Worm (Caenorhabditis elegans) whole organism, L1 larva: ENCODE results near the gene K10D2.8.

ENCODE experiments used
- C04F5.9 ChIP-seq: sonication (generic microtip); optimal IDR thresholded peaks from 2 replicates; lab custom pipeline; 2016; ENCODE audit warnings: missing genetic modification characterization, missing compliant biosample characterization
- C16A3.4 ChIP-seq: fragments of 150-350 bp; optimal IDR thresholded peaks from 2 replicates; lab custom pipeline; 2014; ENCODE audit warnings: missing biosample characterization, missing genetic modification characterization
- F16B12.6 ChIP-seq: fragments of 150-350 bp; optimal IDR thresholded peaks from 2 replicates; lab custom pipeline; 2014; ENCODE audit warnings: missing biosample characterization, missing genetic modification characterization
- alr-1 ChIP-seq: fragments of 200-800 bp; sonication (Bioruptor generic); optimal IDR thresholded peaks from 2 replicates; lab custom pipeline; 2018; ENCODE audit warnings: borderline replicate concordance, mild to moderate bottlenecking, missing genetic modification characterization, missing compliant biosample characterization
- aly-2 ChIP-seq: fragments of 150-350 bp; optimal IDR thresholded peaks from 2 replicates; lab custom pipeline; 2014; ENCODE audit warnings: missing biosample characterization, missing genetic modification characterization
- ama-1 ChIP-seq: fragments of 150-350 bp; optimal IDR thresholded peaks from 2 replicates; lab custom pipeline; 2014
- ceh-8 ChIP-seq: fragments of 200-800 bp; sonication (Bioruptor generic); optimal IDR thresholded peaks from 2 replicates; lab custom pipeline; 2018; ENCODE audit warnings: mild to moderate bottlenecking, missing genetic modification characterization, moderate library complexity, missing compliant biosample characterization
- ceh-82 ChIP-seq, 3 experiments: fragments of 150-350 bp in 1 of 3; sonication (generic microtip) in 2 of 3; optimal IDR thresholded peaks; 2 replicates each; lab custom pipeline; 2014 to 2017; ENCODE audit warnings: missing biosample characterization in 3 of 3, missing genetic modification characterization in 3 of 3
- ceh-88 ChIP-seq: fragments of 200-800 bp; sonication (Bioruptor generic); IDR thresholded peaks from 2 replicates; pipeline ENCODE4 v1.3.6; 2022; ENCODE audit warnings: missing genetic modification characterization, missing compliant biosample characterization
- ceh-90 ChIP-seq: sonication (generic microtip); optimal IDR thresholded peaks from 2 replicates; lab custom pipeline; 2016; ENCODE audit warnings: missing genetic modification characterization, missing compliant biosample characterization
- ces-1 ChIP-seq: fragments of 150-350 bp; optimal IDR thresholded peaks from 2 replicates; lab custom pipeline; 2014; ENCODE audit warnings: missing biosample characterization, missing genetic modification reagents, missing genetic modification characterization
- dpl-1 ChIP-seq, 3 experiments: fragments of 150-350 bp in 2 of 3; sonication (generic microtip) in 1 of 3; optimal IDR thresholded peaks; 2 replicates each; lab custom pipeline; 2014 to 2017; ENCODE audit warnings: missing biosample characterization in 3 of 3, missing genetic modification characterization in 3 of 3, missing genetic modification reagents in 3 of 3
- dsc-1 ChIP-seq: sonication (generic microtip); optimal IDR thresholded peaks from 2 replicates; lab custom pipeline; 2016; ENCODE audit warnings: mild to moderate bottlenecking, missing genetic modification characterization, missing compliant biosample characterization
- efl-1 ChIP-seq, 4 experiments: fragments of 150-350 bp; optimal IDR thresholded peaks in 3 of 4; peaks in 1 of 4; 1 replicate in 1 of 4; 2 replicates in 3 of 4; lab custom pipeline; 2014; ENCODE audit warnings: missing biosample characterization in 2 of 4, missing genetic modification characterization in 2 of 4, missing genetic modification reagents in 2 of 4
- efl-3 ChIP-seq: fragments of 200-800 bp; sonication (Bioruptor generic); optimal IDR thresholded peaks from 2 replicates; lab custom pipeline; 2018; ENCODE audit warnings: mild to moderate bottlenecking, missing genetic modification characterization, missing compliant biosample characterization
- egl-13 ChIP-seq: sonication (generic microtip); optimal IDR thresholded peaks from 2 replicates; lab custom pipeline; 2016; ENCODE audit warnings: missing genotype, missing genetic modification reagents, missing genetic modification characterization, missing compliant biosample characterization
- egl-27 ChIP-seq, 2 experiments: fragments of 150-350 bp in 1 of 2; sonication (generic microtip); optimal IDR thresholded peaks; 3 replicates each; lab custom pipeline; 2017 to 2018; ENCODE audit warnings: missing biosample characterization in 2 of 2, missing genetic modification characterization in 2 of 2, missing genetic modification reagents in 2 of 2
- hlh-17 ChIP-seq: fragments of 200-800 bp; sonication (Bioruptor generic); optimal IDR thresholded peaks from 2 replicates; lab custom pipeline; 2018; ENCODE audit warnings: missing genetic modification characterization, mild to moderate bottlenecking, missing compliant biosample characterization, moderate library complexity, borderline replicate concordance
- hlh-4 ChIP-seq: sonication (generic microtip); optimal IDR thresholded peaks from 2 replicates; lab custom pipeline; 2016; ENCODE audit warnings: mild to moderate bottlenecking, missing genetic modification characterization, missing compliant biosample characterization
- isw-1 ChIP-seq: fragments of 200-800 bp; sonication (Bioruptor generic); IDR thresholded peaks from 2 replicates; pipeline ENCODE4 v1.3.6; 2022; ENCODE audit warnings: missing genetic modification characterization, missing compliant biosample characterization
- lin-14 ChIP-seq: fragments of 200-800 bp; sonication (Bioruptor generic); optimal IDR thresholded peaks from 2 replicates; lab custom pipeline; 2018; ENCODE audit warnings: mild to moderate bottlenecking, missing genetic modification characterization, moderate library complexity, missing compliant biosample characterization
- lin-39 ChIP-seq: fragments of 150-350 bp; optimal IDR thresholded peaks from 2 replicates; lab custom pipeline; 2014; ENCODE audit warnings: missing biosample characterization, missing genetic modification reagents, missing genetic modification characterization
- lir-3 ChIP-seq: sonication (generic microtip); optimal IDR thresholded peaks from 2 replicates; lab custom pipeline; 2016; ENCODE audit warnings: mild to moderate bottlenecking, missing genetic modification characterization, moderate library complexity, missing compliant biosample characterization; ENCODE audit not compliant: poor library complexity
- mab-9 ChIP-seq: fragments of 200-800 bp; sonication (Bioruptor generic); IDR thresholded peaks from 2 replicates; pipeline ENCODE4 v1.3.6; 2022; ENCODE audit warnings: missing genetic modification reagents, missing genetic modification characterization, missing compliant biosample characterization
- nhr-19 ChIP-seq: fragments of 200-800 bp; sonication (Bioruptor generic); conservative IDR thresholded peaks from 2 replicates; pipeline ENCODE4 v1.3.6; 2022; ENCODE audit warnings: missing genetic modification characterization, missing compliant biosample characterization
- nhr-237 ChIP-seq: fragments of 150-350 bp; optimal IDR thresholded peaks from 2 replicates; lab custom pipeline; 2014; ENCODE audit warnings: missing biosample characterization, missing genetic modification characterization
- nhr-71 ChIP-seq: sonication (generic microtip); optimal IDR thresholded peaks from 2 replicates; lab custom pipeline; 2016; ENCODE audit warnings: mild to moderate bottlenecking, missing genetic modification characterization, moderate library complexity, missing compliant biosample characterization
- nhr-76 ChIP-seq: sonication (generic microtip); optimal IDR thresholded peaks from 2 replicates; lab custom pipeline; 2017; ENCODE audit warnings: missing biosample characterization, missing genetic modification characterization
- nhr-84 ChIP-seq: sonication (generic microtip); optimal IDR thresholded peaks from 2 replicates; lab custom pipeline; 2017; ENCODE audit warnings: missing biosample characterization, missing genetic modification characterization
- nhr-85 ChIP-seq: sonication (generic microtip); peaks from one replicate; lab custom pipeline; 2016; ENCODE audit warnings: missing genetic modification characterization, inconsistent platforms, missing compliant biosample characterization
- nhr-90 ChIP-seq: sonication (generic microtip); optimal IDR thresholded peaks from 2 replicates; lab custom pipeline; 2016; ENCODE audit warnings: mild to moderate bottlenecking, missing genetic modification characterization, missing compliant biosample characterization; ENCODE audit not compliant: poor library complexity
- pag-3 ChIP-seq: sonication (generic microtip); optimal IDR thresholded peaks from 2 replicates; lab custom pipeline; 2017; ENCODE audit warnings: missing genetic modification characterization, mild to moderate bottlenecking, missing compliant biosample characterization, antibody characterized with exemption, borderline replicate concordance; ENCODE audit not compliant: insufficient read depth
- pax-3 ChIP-seq: fragments of 200-800 bp; sonication (Bioruptor generic); optimal IDR thresholded peaks from 2 replicates; lab custom pipeline; 2018; ENCODE audit warnings: mild to moderate bottlenecking, missing genetic modification characterization, moderate library complexity, missing compliant biosample characterization
- pqm-1 ChIP-seq: sonication (generic microtip); optimal IDR thresholded peaks from 3 replicates; lab custom pipeline; 2017; ENCODE audit warnings: missing biosample characterization, missing genetic modification characterization
- skn-1 ChIP-seq: fragments of 150-350 bp; optimal IDR thresholded peaks from 2 replicates; lab custom pipeline; 2014; ENCODE audit warnings: missing biosample characterization, missing genetic modification characterization
- snpc-4 ChIP-seq: fragments of 150-350 bp; optimal IDR thresholded peaks from 2 replicates; lab custom pipeline; 2014; ENCODE audit warnings: missing biosample characterization, missing genetic modification characterization
- sptf-1 ChIP-seq: fragments of 150-350 bp; optimal IDR thresholded peaks from 2 replicates; lab custom pipeline; 2014; ENCODE audit warnings: missing biosample characterization, missing genetic modification characterization
- sup-37 ChIP-seq: fragments of 200-800 bp; sonication (Bioruptor generic); optimal IDR thresholded peaks from 2 replicates; lab custom pipeline; 2018; ENCODE audit warnings: mild to moderate bottlenecking, missing genetic modification characterization, missing compliant biosample characterization
- swsn-7 ChIP-seq: sonication (generic microtip); optimal IDR thresholded peaks from 2 replicates; lab custom pipeline; 2016; ENCODE audit warnings: missing genetic modification characterization, missing compliant biosample characterization
- tlp-1 ChIP-seq: fragments of 150-350 bp; optimal IDR thresholded peaks from 2 replicates; lab custom pipeline; 2014; ENCODE audit warnings: missing biosample characterization, missing genetic modification characterization
- vab-15 ChIP-seq: sonication (generic microtip); optimal IDR thresholded peaks from 2 replicates; lab custom pipeline; 2017; ENCODE audit warnings: missing genotype, mild to moderate bottlenecking, missing genetic modification characterization, missing compliant biosample characterization
- xbp-1 ChIP-seq: sonication (generic microtip); optimal IDR thresholded peaks from 2 replicates; lab custom pipeline; 2016; ENCODE audit warnings: missing genetic modification characterization, missing compliant biosample characterization
- zag-1 ChIP-seq: fragments of 150-350 bp; optimal IDR thresholded peaks from 2 replicates; lab custom pipeline; 2014; ENCODE audit warnings: missing biosample characterization, missing genetic modification characterization
- zip-4 ChIP-seq: fragments of 200-800 bp; sonication (Bioruptor generic); optimal IDR thresholded peaks from 2 replicates; lab custom pipeline; 2018; ENCODE audit warnings: mild to moderate bottlenecking, missing genetic modification characterization, moderate library complexity, missing compliant biosample characterization
- ztf-4 ChIP-seq: fragments of 150-350 bp; optimal IDR thresholded peaks from 2 replicates; lab custom pipeline; 2014; ENCODE audit warnings: missing biosample characterization, missing genetic modification characterization

The K10D2.8 gene

ce11 chrIII:5228839-5229238, 40.3 kb downstream of the K10D2.8 start:
- no peak for TF ChIP-seq zag-1 (tag; lab: Kevin White, UChicago)
- TF ChIP-seq mab-9 (GFP tag; lab: Robert Waterston, UW): no peak
- TF ChIP-seq ama-1 (lab: Kevin White, UChicago): peak; percentile 20
- TF ChIP-seq F16B12.6: no peak
- TF ChIP-seq lir-3 (tag; lab: Kevin White, UChicago): no peak
- TF ChIP-seq efl-1 (optimal IDR thresholded peaks at IDR 0.05; lab: Kevin White, UChicago): no peak
- peak in 1 of 2 experiments; percentile 90 for TF ChIP-seq efl-1 (GFP tag; optimal IDR thresholded peaks at IDR 0.05 in 1 of 2; lab: Kevin White, UChicago)
- TF ChIP-seq pqm-1 (tag; lab: Kevin White, UChicago): no peak
- TF ChIP-seq lin-39 (tag; lab: Kevin White, UChicago): no peak
- no peak for TF ChIP-seq C04F5.9 (tag; lab: Kevin White, UChicago)
- no peak for TF ChIP-seq hlh-17
- no peak for TF ChIP-seq ceh-90 (tag; lab: Kevin White, UChicago)
- no peak for TF ChIP-seq swsn-7 (tag; lab: Kevin White, UChicago)
- TF ChIP-seq efl-3 (GFP tag; lab: Kevin White, UChicago): no peak
- no peak for TF ChIP-seq egl-27 (tag; optimal IDR thresholded peaks at IDR 0.05; lab: Kevin White, UChicago)

- TF ChIP-seq nhr-76 (tag; lab: Kevin White, UChicago) (peak; percentile 33), alr-1 (tag; lab: Kevin White, UChicago) (peak; percentile 94), nhr-85 (tag; lab: Kevin White, UChicago) (peak; percentile 59), sptf-1 (tag; lab: Kevin White, UChicago) (no peak), efl-1 (optimal IDR thresholded peaks at IDR 0.05; lab: Kevin White, UChicago) (no peak), efl-1 (GFP tag; optimal IDR thresholded peaks at IDR 0.05 in 1 of 2; lab: Kevin White, UChicago) (peak in 1 of 2 experiments; percentile 90), ces-1 (GFP tag; lab: Kevin White, UChicago) (no peak)
These were observed 41.2 kb downstream of the K10D2.8 start for ce11 chrIII:5229511-5230250.

- no peak for TF ChIP-seq nhr-84
- no peak for TF ChIP-seq dsc-1 (tag; lab: Kevin White, UChicago)
- no peak for TF ChIP-seq egl-27 (tag; optimal IDR thresholded peaks at IDR 0.05; lab: Kevin White, UChicago)
- peak; percentile 92 for TF ChIP-seq aly-2
- no peak for TF ChIP-seq lin-14 (GFP tag; lab: Kevin White, UChicago)
- no peak for TF ChIP-seq pag-3
- no peak for TF ChIP-seq pax-3 (tag; lab: Kevin White, UChicago)
- TF ChIP-seq nhr-90 (tag; lab: Kevin White, UChicago): peak; percentile 17
- no peak for TF ChIP-seq dpl-1 (GFP tag; optimal IDR thresholded peaks at IDR 0.05; lab: Kevin White, UChicago)
- no peak for TF ChIP-seq isw-1 (GFP tag; lab: Robert Waterston, UW)
- TF ChIP-seq ceh-88: no peak
- TF ChIP-seq skn-1 (tag; lab: Kevin White, UChicago): no peak
- TF ChIP-seq egl-13: no peak
- no peak for TF ChIP-seq C16A3.4 (tag; lab: Kevin White, UChicago)
- no peak for TF ChIP-seq efl-3 (GFP tag; lab: Kevin White, UChicago)
- TF ChIP-seq zip-4 (GFP tag; lab: Kevin White, UChicago): peak; percentile 37
- no peak for TF ChIP-seq hlh-4
- peak; percentile 3 for TF ChIP-seq xbp-1 (tag; lab: Kevin White, UChicago)
- no peak for TF ChIP-seq C04F5.9 (tag; lab: Kevin White, UChicago)
- no peak for TF ChIP-seq vab-15 (tag; lab: Kevin White, UChicago)
- TF ChIP-seq nhr-85 (tag; lab: Kevin White, UChicago): no peak
- TF ChIP-seq nhr-76 (tag; lab: Kevin White, UChicago): no peak
- no peak for TF ChIP-seq ceh-82 (tag; optimal IDR thresholded peaks at IDR 0.05; lab: Kevin White, UChicago)
- no peak for TF ChIP-seq mab-9 (GFP tag; lab: Robert Waterston, UW)
- TF ChIP-seq tlp-1 (tag; lab: Kevin White, UChicago): no peak
- peak; percentile 24 for TF ChIP-seq sup-37 (GFP tag; lab: Kevin White, UChicago)
- TF ChIP-seq snpc-4 (tag; lab: Kevin White, UChicago): no peak
- TF ChIP-seq pqm-1 (tag; lab: Kevin White, UChicago): no peak
- TF ChIP-seq nhr-19: peak; percentile 25; the same call in 1 of the 2 replicates
- TF ChIP-seq nhr-237 (tag; lab: Kevin White, UChicago): no peak
- TF ChIP-seq nhr-71 (tag; lab: Kevin White, UChicago): peak; percentile 51
- peak; percentile 45 for TF ChIP-seq ztf-4 (tag; lab: Kevin White, UChicago)
- TF ChIP-seq zag-1 (tag; lab: Kevin White, UChicago): no peak
- no peak for TF ChIP-seq ceh-8 (GFP tag; lab: Kevin White, UChicago)
- no peak for TF ChIP-seq lin-39 (tag; lab: Kevin White, UChicago)
These were observed 41.9 kb downstream of the K10D2.8 start, which contains the start of gene prmt-5 for ce11 chrIII:5230415-5230814. TSS of gene prmt-5 (plus strand) at chrIII:5230555.
